Worm (Caenorhabditis elegans) whole organism, L2 larva: ENCODE results near the gene tag-115.

Experiments used
- C34F6.9 ChIP-seq: fragments of 150-350 bp; optimal IDR thresholded peaks from 2 replicates; lab custom pipeline; 2014; ENCODE audit warnings: missing biosample characterization, missing genetic modification characterization
- F13H6.1 ChIP-seq: sonication (generic microtip); optimal IDR thresholded peaks from 2 replicates; lab custom pipeline; 2016; ENCODE audit warnings: missing genetic modification characterization, missing compliant biosample characterization
- Y55F3AM.14 ChIP-seq: fragments of 200-800 bp; sonication (Bioruptor generic); optimal IDR thresholded peaks from 2 replicates; lab custom pipeline; 2018; ENCODE audit warnings: mild to moderate bottlenecking, missing genetic modification characterization, missing compliant biosample characterization
- alr-1 ChIP-seq: fragments of 150-350 bp; optimal IDR thresholded peaks from 2 replicates; lab custom pipeline; 2014; ENCODE audit warnings: missing biosample characterization, missing genetic modification characterization
- ama-1 ChIP-seq: fragments of 150-350 bp; optimal IDR thresholded peaks from 2 replicates; lab custom pipeline; 2018; ENCODE audit warnings: inconsistent platforms
- blmp-1 ChIP-seq: sonication (generic microtip); optimal IDR thresholded peaks from 2 replicates; lab custom pipeline; 2017; ENCODE audit warnings: missing genetic modification characterization, mild to moderate bottlenecking, missing compliant biosample characterization, antibody characterized with exemption, moderate library complexity; ENCODE audit not compliant: insufficient read depth
- ceh-16 ChIP-seq: fragments of 150-350 bp; optimal IDR thresholded peaks from 2 replicates; lab custom pipeline; 2014; ENCODE audit warnings: missing biosample characterization, missing genetic modification characterization
- ceh-82 ChIP-seq: fragments of 150-350 bp; optimal IDR thresholded peaks from 2 replicates; lab custom pipeline; 2014; ENCODE audit warnings: missing biosample characterization, missing genetic modification characterization
- crh-2 ChIP-seq: sonication (generic microtip); optimal IDR thresholded peaks from 2 replicates; lab custom pipeline; 2017; ENCODE audit warnings: missing biosample characterization, missing genetic modification characterization
- elt-1 ChIP-seq: fragments of 150-350 bp; optimal IDR thresholded peaks from 2 replicates; lab custom pipeline; 2014; ENCODE audit warnings: missing biosample characterization, missing genetic modification characterization
- fos-1 ChIP-seq: fragments of 150-350 bp; optimal IDR thresholded peaks from 2 replicates; lab custom pipeline; 2014; ENCODE audit warnings: missing biosample characterization, missing genetic modification characterization
- gmeb-1 ChIP-seq: fragments of 150-350 bp; optimal IDR thresholded peaks from 2 replicates; lab custom pipeline; 2014; ENCODE audit warnings: missing biosample characterization, missing genetic modification characterization
- lin-11 ChIP-seq: fragments of 150-350 bp; sonication (generic microtip); optimal IDR thresholded peaks from 2 replicates; lab custom pipeline; 2014; ENCODE audit warnings: missing biosample characterization, missing genetic modification characterization, inconsistent platforms, mixed read lengths
- lsy-2 ChIP-seq, 2 experiments: fragments of 150-350 bp in 1 of 2; sonication (generic microtip) in 1 of 2; optimal IDR thresholded peaks; 2 replicates each; lab custom pipeline; 2014 to 2017; ENCODE audit warnings: missing biosample characterization in 2 of 2, missing genetic modification characterization in 2 of 2
- mab-5 ChIP-seq: fragments of 150-350 bp; optimal IDR thresholded peaks from 2 replicates; lab custom pipeline; 2014; ENCODE audit warnings: missing biosample characterization, missing genetic modification characterization
- mbf-1 ChIP-seq: sonication (generic microtip); optimal IDR thresholded peaks from 2 replicates; lab custom pipeline; 2017; ENCODE audit warnings: missing biosample characterization, missing genetic modification characterization
- mdl-1 ChIP-seq, 2 experiments: fragments of 150-350 bp in 1 of 2; sonication (generic microtip) in 1 of 2; optimal IDR thresholded peaks; 2 replicates each; lab custom pipeline; 2017; ENCODE audit warnings: missing biosample characterization in 2 of 2, missing genetic modification characterization in 2 of 2
- nhr-10 ChIP-seq: sonication (generic microtip); optimal IDR thresholded peaks from 2 replicates; lab custom pipeline; 2017; ENCODE audit warnings: missing biosample characterization, missing genetic modification characterization
- nhr-12 ChIP-seq: fragments of 150-350 bp; optimal IDR thresholded peaks from 2 replicates; lab custom pipeline; 2014; ENCODE audit warnings: missing biosample characterization, missing genetic modification characterization
- nhr-129 ChIP-seq: fragments of 150-350 bp; optimal IDR thresholded peaks from 2 replicates; lab custom pipeline; 2014; ENCODE audit warnings: missing biosample characterization, missing genetic modification characterization
- nhr-21 ChIP-seq: fragments of 150-350 bp; optimal IDR thresholded peaks from 2 replicates; lab custom pipeline; 2014; ENCODE audit warnings: missing biosample characterization, missing genetic modification characterization
- nhr-23 ChIP-seq: fragments of 150-350 bp; optimal IDR thresholded peaks from 2 replicates; lab custom pipeline; 2014; ENCODE audit warnings: missing biosample characterization, missing genetic modification reagents, missing genetic modification characterization
- nhr-25 ChIP-seq: fragments of 150-350 bp; sonication (generic microtip); optimal IDR thresholded peaks from 3 replicates; lab custom pipeline; 2014; ENCODE audit warnings: missing biosample characterization, missing genetic modification characterization
- nhr-6 ChIP-seq: fragments of 150-350 bp; optimal IDR thresholded peaks from 2 replicates; lab custom pipeline; 2014; ENCODE audit warnings: missing biosample characterization, missing genetic modification characterization
- peb-1 ChIP-seq: fragments of 150-350 bp; optimal IDR thresholded peaks from 2 replicates; lab custom pipeline; 2014; ENCODE audit warnings: missing biosample characterization, missing genetic modification characterization
- sem-4 ChIP-seq: fragments of 150-350 bp; optimal IDR thresholded peaks from 2 replicates; lab custom pipeline; 2014; ENCODE audit warnings: missing biosample characterization, missing genetic modification reagents, missing genetic modification characterization
- skn-1 ChIP-seq: sonication (generic microtip); optimal IDR thresholded peaks from 2 replicates; lab custom pipeline; 2017; ENCODE audit warnings: missing biosample characterization, missing genetic modification characterization
- sma-3 ChIP-seq: sonication (generic microtip); optimal IDR thresholded peaks from 2 replicates; lab custom pipeline; 2016; ENCODE audit warnings: missing genetic modification reagents, missing genetic modification characterization, missing compliant biosample characterization
- sma-9 ChIP-seq, 2 experiments: fragments of 150-350 bp in 1 of 2; sonication (generic microtip) in 1 of 2; optimal IDR thresholded peaks; 2 replicates each; lab custom pipeline; 2014 to 2016; ENCODE audit warnings: missing genetic modification characterization in 2 of 2, mild to moderate bottlenecking in 1 of 2, missing biosample characterization in 1 of 2, missing compliant biosample characterization in 1 of 2, missing genetic modification reagents in 1 of 2, moderate library complexity in 1 of 2
- unc-39 ChIP-seq: fragments of 150-350 bp; optimal IDR thresholded peaks from 2 replicates; lab custom pipeline; 2014; ENCODE audit warnings: missing biosample characterization, missing genetic modification characterization
- unc-55 ChIP-seq: fragments of 150-350 bp; sonication (generic microtip); optimal IDR thresholded peaks from 3 replicates; lab custom pipeline; 2014; ENCODE audit warnings: missing biosample characterization, missing genetic modification reagents, missing genetic modification characterization
- zag-1 ChIP-seq: fragments of 150-350 bp; optimal IDR thresholded peaks from 2 replicates; lab custom pipeline; 2014; ENCODE audit warnings: missing biosample characterization, missing genetic modification characterization
- ztf-1 ChIP-seq: fragments of 200-800 bp; sonication (Bioruptor generic); conservative IDR thresholded peaks from 2 replicates; pipeline ENCODE4 v1.3.6; 2022; ENCODE audit warnings: missing genetic modification characterization, missing compliant biosample characterization
- ztf-11 ChIP-seq: sonication (generic microtip); optimal IDR thresholded peaks from 2 replicates; lab custom pipeline; 2017; ENCODE audit warnings: missing biosample characterization, missing genetic modification characterization
- ztf-4 ChIP-seq: fragments of 150-350 bp; optimal IDR thresholded peaks from 2 replicates; lab custom pipeline; 2014; ENCODE audit warnings: missing biosample characterization, missing genetic modification characterization

tag-115 gene

ce11 chrIV:13238943-13239861, at the start of gene tag-115:
Gene tag-115, minus strand, starts transcription at chrIV:13239414.
- no peak for TF ChIP-seq sem-4 (tag; lab: Kevin White, UChicago)
- TF ChIP-seq nhr-25 (tag; lab: Kevin White, UChicago) = peak; percentile 5
- TF ChIP-seq alr-1 (tag; lab: Kevin White, UChicago) = no peak
- no peak for TF ChIP-seq fos-1 (tag; lab: Kevin White, UChicago)
- peak; percentile 17 for TF ChIP-seq sma-3 (GFP tag; lab: Kevin White, UChicago)
- TF ChIP-seq unc-55 (GFP tag; lab: Kevin White, UChicago) = peak; percentile 8
- TF ChIP-seq C34F6.9 (tag; lab: Kevin White, UChicago) = peak; percentile 38
- TF ChIP-seq nhr-21 = peak; percentile 1
- peak in 1 of 2 experiments; percentile 23 for TF ChIP-seq lsy-2 (tag; optimal IDR thresholded peaks at IDR 0.05; lab: Kevin White, UChicago)
- TF ChIP-seq ama-1 (lab: Kevin White, UChicago) = peak; percentile 47

- TF ChIP-seq crh-2 (tag; lab: Kevin White, UChicago) (no peak), gmeb-1 (tag; lab: Kevin White, UChicago) (no peak), unc-39 (tag; lab: Kevin White, UChicago) (no peak), nhr-12 (tag; lab: Kevin White, UChicago) (no peak), elt-1 (tag; lab: Kevin White, UChicago) (no peak), blmp-1 (tag; lab: Kevin White, UChicago) (no peak), skn-1 (tag; lab: Kevin White, UChicago) (no peak), lsy-2 (tag; optimal IDR thresholded peaks at IDR 0.05; lab: Kevin White, UChicago) (no peak), mbf-1 (tag; lab: Kevin White, UChicago) (no peak), nhr-23 (tag; lab: Kevin White, UChicago) (no peak), ztf-11 (no peak), ztf-1 (GFP tag; lab: Robert Waterston, UW) (no peak)
Observed at ce11 chrIV:13282778-13283177, 43.6 kb upstream of the tag-115 start, which contains the start of gene cpsf-3. Gene cpsf-3, minus strand, starts transcription at chrIV:13282878.

- TF ChIP-seq lsy-2 (tag; optimal IDR thresholded peaks at IDR 0.05; lab: Kevin White, UChicago) (peak in 1 of 2 experiments; percentile 60), ceh-16 (tag; lab: Kevin White, UChicago) (no peak), mab-5 (tag; lab: Kevin White, UChicago) (peak; percentile 35), nhr-129 (tag; lab: Kevin White, UChicago) (peak; percentile 59), zag-1 (tag; lab: Kevin White, UChicago) (peak; percentile 31), elt-1 (tag; lab: Kevin White, UChicago) (no peak), unc-55 (GFP tag; lab: Kevin White, UChicago) (peak; percentile 82), C34F6.9 (tag; lab: Kevin White, UChicago) (peak; percentile 40), fos-1 (tag; lab: Kevin White, UChicago) (no peak), F13H6.1 (peak; percentile 10)
Observed at ce11 chrIV:13272494-13272893, 33.3 kb upstream of the tag-115 start, which contains the start of gene unc-26. Gene unc-26, minus strand, starts transcription at chrIV:13272516.

- TF ChIP-seq peb-1 (tag; lab: Kevin White, UChicago) = no peak
- TF ChIP-seq ceh-82 = no peak
- no peak for TF ChIP-seq lin-11 (tag; lab: Kevin White, UChicago)
- TF ChIP-seq unc-39 (tag; lab: Kevin White, UChicago) = no peak
- no peak for TF ChIP-seq ztf-4 (tag; lab: Kevin White, UChicago)
- TF ChIP-seq mdl-1 (tag; optimal IDR thresholded peaks at IDR 0.05; lab: Kevin White, UChicago) = no peak
- no peak for TF ChIP-seq F13H6.1
- TF ChIP-seq sma-9 (GFP tag; optimal IDR thresholded peaks at IDR 0.05; lab: Kevin White, UChicago) = no peak
- no peak for TF ChIP-seq sma-9 (tag; optimal IDR thresholded peaks at IDR 0.05; lab: Kevin White, UChicago)
- TF ChIP-seq sem-4 (tag; lab: Kevin White, UChicago) = no peak
- no peak for TF ChIP-seq ceh-16 (tag; lab: Kevin White, UChicago)
- no peak for TF ChIP-seq Y55F3AM.14
- TF ChIP-seq ztf-11 = no peak
- no peak for TF ChIP-seq skn-1 (tag; lab: Kevin White, UChicago)
- no peak for TF ChIP-seq nhr-10 (tag; lab: Kevin White, UChicago)
- TF ChIP-seq nhr-6 (tag; lab: Kevin White, UChicago) = no peak
- no peak for TF ChIP-seq lsy-2 (tag; optimal IDR thresholded peaks at IDR 0.05; lab: Kevin White, UChicago)
- TF ChIP-seq elt-1 (tag; lab: Kevin White, UChicago) = no peak
- no peak for TF ChIP-seq nhr-12 (tag; lab: Kevin White, UChicago)
- TF ChIP-seq gmeb-1 (tag; lab: Kevin White, UChicago) = no peak
Observed at ce11 chrIV:13268385-13268784, 29.2 kb upstream of the tag-115 start.
